Fruit fly (Drosophila melanogaster): Measurements from ENCODE around the gene eco.

Gene eco

dm6 chr3L:7300660-7301059 is 38.5 kb downstream of the eco start:
- TF ChIP-seq dmrt93B (GFP tag; optimal IDR thresholded peaks at IDR 0.05), result no peak
- no peak for TF ChIP-seq GATAd (GFP tag; optimal IDR thresholded peaks at IDR 0.05)
- TF ChIP-seq Vsx2 (GFP tag; optimal IDR thresholded peaks at IDR 0.05; ENCODE audit: partially characterized antibody), result no peak
- TF ChIP-seq woc (GFP tag; optimal IDR thresholded peaks at IDR 0.05), result no peak
- no peak for TF ChIP-seq lola (GFP tag; optimal IDR thresholded peaks at IDR 0.05)
- TF ChIP-seq N (GFP tag; optimal IDR thresholded peaks at IDR 0.05), result no peak
- TF ChIP-seq Dfd (GFP tag; optimal IDR thresholded peaks at IDR 0.05), result no peak

All from whole organism, wandering third instar larva.